Worm (Caenorhabditis elegans) whole organism, mixed stage, embryonic: ENCODE data around the gene Y17G9B.5.

Source experiments
- M03D4.4 ChIP-seq: sonication (generic microtip); optimal IDR thresholded peaks from 2 replicates; lab custom pipeline; 2017; ENCODE audit warnings: mild to moderate bottlenecking, missing genetic modification characterization, missing compliant biosample characterization
- bed-3 ChIP-seq: fragments of 200-800 bp; sonication (Bioruptor generic); optimal IDR thresholded peaks from 3 replicates; lab custom pipeline; 2018; ENCODE audit warnings: mild to moderate bottlenecking, missing genetic modification characterization, moderate library complexity, missing compliant biosample characterization
- blmp-1 ChIP-seq: fragments of 150-350 bp; optimal IDR thresholded peaks from 2 replicates; lab custom pipeline; 2014; ENCODE audit warnings: missing biosample characterization, missing genetic modification characterization
- ceh-39 ChIP-seq: fragments of 150-350 bp; optimal IDR thresholded peaks from 2 replicates; lab custom pipeline; 2014; ENCODE audit warnings: missing biosample characterization, missing genetic modification characterization
- ceh-43 ChIP-seq: fragments of 200-800 bp; sonication (Bioruptor generic); optimal IDR thresholded peaks from 2 replicates; lab custom pipeline; 2018; ENCODE audit warnings: mild to moderate bottlenecking, missing genetic modification characterization, moderate library complexity, missing compliant biosample characterization
- ceh-83 ChIP-seq: fragments of 200-800 bp; sonication (Bioruptor generic); optimal IDR thresholded peaks from 2 replicates; lab custom pipeline; 2018; ENCODE audit warnings: mild to moderate bottlenecking, missing genetic modification characterization, missing compliant biosample characterization
- ces-1 ChIP-seq: fragments of 150-350 bp; optimal IDR thresholded peaks from 2 replicates; lab custom pipeline; 2014; ENCODE audit warnings: missing biosample characterization, missing genetic modification reagents, missing genetic modification characterization
- cnd-1 ChIP-seq: fragments of 200-800 bp; sonication (Bioruptor generic); optimal IDR thresholded peaks from 2 replicates; lab custom pipeline; 2018; ENCODE audit warnings: mild to moderate bottlenecking, missing genetic modification characterization, missing compliant biosample characterization
- drap-1 ChIP-seq: fragments of 200-800 bp; sonication (Bioruptor generic); optimal IDR thresholded peaks from 3 replicates; lab custom pipeline; 2018; ENCODE audit warnings: mild to moderate bottlenecking, missing genetic modification characterization, missing compliant biosample characterization
- elt-1 ChIP-seq: sonication (generic microtip); optimal IDR thresholded peaks from 2 replicates; lab custom pipeline; 2017; ENCODE audit warnings: missing genetic modification characterization, mild to moderate bottlenecking, missing compliant biosample characterization, antibody characterized with exemption, moderate library complexity, borderline replicate concordance; ENCODE audit not compliant: insufficient read depth
- elt-3 ChIP-seq: fragments of 150-350 bp; optimal IDR thresholded peaks from 2 replicates; lab custom pipeline; 2014; ENCODE audit warnings: missing biosample characterization, missing genetic modification characterization
- flh-1 ChIP-seq: fragments of 200-800 bp; sonication (Bioruptor generic); optimal IDR thresholded peaks from 2 replicates; lab custom pipeline; 2018; ENCODE audit warnings: mild to moderate bottlenecking, missing genetic modification characterization, moderate library complexity, missing compliant biosample characterization
- ham-2 ChIP-seq: fragments of 200-800 bp; sonication (Bioruptor generic); optimal IDR thresholded peaks from 2 replicates; lab custom pipeline; 2018; ENCODE audit warnings: mild to moderate bottlenecking, missing genetic modification characterization, missing compliant biosample characterization
- hlh-1 ChIP-seq: fragments of 150-350 bp; optimal IDR thresholded peaks from 2 replicates; lab custom pipeline; 2014; ENCODE audit warnings: missing biosample characterization, missing genetic modification reagents, missing genetic modification characterization
- lin-13 ChIP-seq: fragments of 150-350 bp; optimal IDR thresholded peaks from 2 replicates; lab custom pipeline; 2014; ENCODE audit warnings: missing biosample characterization, missing genetic modification characterization
- lin-32 ChIP-seq: fragments of 200-800 bp; sonication (Bioruptor generic); optimal IDR thresholded peaks from 2 replicates; lab custom pipeline; 2018; ENCODE audit warnings: mild to moderate bottlenecking, missing genetic modification characterization, missing compliant biosample characterization
- lsy-2 ChIP-seq: fragments of 150-350 bp; optimal IDR thresholded peaks from 2 replicates; lab custom pipeline; 2014; ENCODE audit warnings: missing biosample characterization, missing genetic modification characterization
- mab-5 ChIP-seq: fragments of 150-350 bp; optimal IDR thresholded peaks from 2 replicates; lab custom pipeline; 2014; ENCODE audit warnings: missing biosample characterization, missing genetic modification characterization
- mep-1 ChIP-seq: fragments of 150-350 bp; optimal IDR thresholded peaks from 2 replicates; lab custom pipeline; 2017; ENCODE audit warnings: missing biosample characterization, missing genetic modification reagents, missing genetic modification characterization, inconsistent platforms
- mls-2 ChIP-seq: sonication (generic microtip); optimal IDR thresholded peaks from 2 replicates; lab custom pipeline; 2016; ENCODE audit warnings: mild to moderate bottlenecking, missing genetic modification characterization, moderate library complexity, missing compliant biosample characterization
- nhr-12 ChIP-seq: fragments of 150-350 bp; optimal IDR thresholded peaks from 2 replicates; lab custom pipeline; 2014; ENCODE audit warnings: missing biosample characterization, missing genetic modification characterization
- nhr-2 ChIP-seq: fragments of 150-350 bp; optimal IDR thresholded peaks from 2 replicates; lab custom pipeline; 2014; ENCODE audit warnings: missing biosample characterization, missing genetic modification characterization
- nhr-237 ChIP-seq: fragments of 150-350 bp; optimal IDR thresholded peaks from 2 replicates; lab custom pipeline; 2014; ENCODE audit warnings: missing biosample characterization, missing genetic modification characterization
- nhr-28 ChIP-seq: fragments of 150-350 bp; optimal IDR thresholded peaks from 2 replicates; lab custom pipeline; 2014; ENCODE audit warnings: missing biosample characterization, missing genetic modification characterization
- nhr-76 ChIP-seq: sonication (generic microtip); optimal IDR thresholded peaks from 2 replicates; lab custom pipeline; 2017; ENCODE audit warnings: missing biosample characterization, missing genetic modification characterization
- pha-4 ChIP-seq: fragments of 150-350 bp; optimal IDR thresholded peaks from 2 replicates; lab custom pipeline; 2018; ENCODE audit warnings: missing biosample characterization, missing genetic modification reagents, missing genetic modification characterization
- sem-2 ChIP-seq: fragments of 200-800 bp; sonication (Bioruptor generic); optimal IDR thresholded peaks from 2 replicates; lab custom pipeline; 2018; ENCODE audit warnings: mild to moderate bottlenecking, missing genetic modification characterization, missing compliant biosample characterization
- snpc-4 ChIP-seq: fragments of 150-350 bp; optimal IDR thresholded peaks from 2 replicates; lab custom pipeline; 2014; ENCODE audit warnings: missing biosample characterization, missing genetic modification characterization
- sptf-1 ChIP-seq: sonication (generic microtip); optimal IDR thresholded peaks from 2 replicates; lab custom pipeline; 2017; ENCODE audit warnings: mild to moderate bottlenecking, missing genetic modification characterization, moderate library complexity, missing compliant biosample characterization
- tbx-8 ChIP-seq: fragments of 200-800 bp; sonication (Bioruptor generic); optimal IDR thresholded peaks from 2 replicates; lab custom pipeline; 2018; ENCODE audit warnings: mild to moderate bottlenecking, missing genetic modification characterization, moderate library complexity, missing compliant biosample characterization
- unc-120 ChIP-seq: sonication (generic microtip); optimal IDR thresholded peaks from 2 replicates; lab custom pipeline; 2017; ENCODE audit warnings: missing genetic modification characterization, missing compliant biosample characterization; ENCODE audit not compliant: poor library complexity, severe bottlenecking
- unc-39 ChIP-seq: fragments of 150-350 bp; optimal IDR thresholded peaks from 2 replicates; lab custom pipeline; 2014; ENCODE audit warnings: missing biosample characterization, missing genetic modification characterization
- unc-62 ChIP-seq: fragments of 150-350 bp; optimal IDR thresholded peaks from 2 replicates; lab custom pipeline; 2014; ENCODE audit warnings: missing biosample characterization, missing genetic modification reagents, missing genetic modification characterization
- zip-8 ChIP-seq: fragments of 150-350 bp; optimal IDR thresholded peaks from 2 replicates; lab custom pipeline; 2014; ENCODE audit warnings: missing biosample characterization, missing genetic modification characterization
- ztf-11 ChIP-seq: fragments of 150-350 bp; optimal IDR thresholded peaks from 2 replicates; lab custom pipeline; 2014; ENCODE audit warnings: missing biosample characterization, missing genetic modification characterization

The Y17G9B.5 gene

DNA sequence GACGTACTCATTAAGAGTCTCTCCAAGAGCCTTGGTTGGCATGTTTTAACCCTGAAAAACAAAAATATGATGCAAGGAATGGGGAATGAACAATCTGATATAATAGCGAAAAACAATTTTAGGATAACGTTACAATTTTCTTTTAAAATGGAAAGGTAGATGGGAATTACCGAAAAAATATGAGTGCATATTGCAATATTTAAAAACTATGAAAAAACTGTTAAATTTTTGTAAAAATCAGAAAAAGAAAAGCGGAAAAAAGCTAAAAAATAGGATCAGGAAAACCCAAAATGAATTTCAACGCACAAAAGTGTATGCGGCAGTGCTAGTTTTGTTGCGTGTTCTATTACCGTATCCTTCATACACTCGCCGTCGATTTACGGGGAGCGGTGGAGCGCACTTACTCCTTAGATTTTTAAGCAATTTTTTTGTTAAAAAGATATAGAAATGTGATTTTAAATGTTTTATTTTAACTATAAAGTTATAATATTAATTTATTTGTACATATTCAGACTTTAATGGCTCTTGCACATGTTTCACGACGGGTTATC, at the start of gene Y17G9B.5, which contains the start of gene rpl-20:
Gene Y17G9B.5, plus strand, starts transcription at position 513 of the 551 bp plus-strand sequence.
Gene rpl-20, minus strand, starts transcription at position 51 of the 551 bp plus-strand sequence.
- TF ChIP-seq sem-2 (GFP tag; lab: Kevin White, UChicago) (peak; percentile 54), unc-62 (GFP tag; lab: Kevin White, UChicago) (peak; percentile 87), lin-13 (tag; lab: Kevin White, UChicago) (peak; percentile 100), blmp-1 (peak; percentile 33), elt-3 (tag; lab: Kevin White, UChicago) (peak; percentile 88), mep-1 (tag; lab: Kevin White, UChicago) (peak; percentile 100), drap-1 (GFP tag; lab: Kevin White, UChicago) (peak; percentile 93), tbx-8 (GFP tag; lab: Kevin White, UChicago) (peak; percentile 89), ceh-39 (peak; percentile 100), ceh-43 (GFP tag; lab: Kevin White, UChicago) (peak; percentile 88), ztf-11 (tag; lab: Kevin White, UChicago) (peak; percentile 84), sptf-1 (tag; lab: Kevin White, UChicago) (peak; percentile 97), elt-1 (tag; lab: Kevin White, UChicago) (peak; percentile 67), pha-4 (tag; lab: Kevin White, UChicago) (peak; percentile 100), unc-39 (tag; lab: Kevin White, UChicago) (no peak), ces-1 (peak; percentile 96), zip-8 (tag; lab: Kevin White, UChicago) (no peak), unc-120 (tag; lab: Kevin White, UChicago) (peak; percentile 86), mab-5 (tag; lab: Kevin White, UChicago) (peak; percentile 89), lsy-2 (tag; lab: Kevin White, UChicago) (peak; percentile 100), ham-2 (GFP tag; lab: Kevin White, UChicago) (peak; percentile 92), snpc-4 (no peak), nhr-237 (peak; percentile 99), lin-32 (peak; percentile 78), nhr-76 (tag; lab: Kevin White, UChicago) (peak; percentile 13), nhr-2 (peak; percentile 61), mls-2 (tag; lab: Kevin White, UChicago) (peak; percentile 91), cnd-1 (peak; percentile 95), flh-1 (no peak), nhr-28 (peak; percentile 86), hlh-1 (tag; lab: Kevin White, UChicago) (peak; percentile 73), ceh-83 (peak; percentile 87), bed-3 (GFP tag; lab: Kevin White, UChicago) (peak; percentile 66), M03D4.4 (tag; lab: Kevin White, UChicago) (peak; percentile 94), nhr-12 (no peak)

DNA sequence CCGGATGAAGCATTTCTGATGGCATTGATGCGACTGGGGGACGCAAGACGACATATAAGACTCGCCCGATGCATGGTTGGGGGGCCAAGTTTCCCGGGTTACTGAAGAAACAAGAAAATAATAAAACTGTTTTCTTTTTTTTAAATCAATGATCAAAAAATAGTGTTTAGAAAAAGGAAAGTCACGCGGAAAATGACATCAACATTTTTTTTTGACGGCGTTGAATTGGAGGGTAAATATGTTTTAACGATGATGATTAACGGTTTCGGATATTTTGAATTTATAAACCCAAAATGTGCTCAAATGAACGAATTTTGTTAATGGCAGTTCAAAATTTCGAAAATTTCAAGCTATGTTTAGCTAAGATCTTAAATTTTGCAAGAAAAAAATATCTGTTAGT, 46.1 kb upstream of the Y17G9B.5 start, which contains the start of gene ogdh-1:
Gene ogdh-1, minus strand, starts transcription at position 101 of the 400 bp plus-strand sequence.
- TF ChIP-seq lin-32, result no peak
- TF ChIP-seq pha-4 (tag; lab: Kevin White, UChicago), result no peak
- TF ChIP-seq blmp-1, result no peak
- no peak for TF ChIP-seq nhr-76 (tag; lab: Kevin White, UChicago)
- no peak for TF ChIP-seq bed-3 (GFP tag; lab: Kevin White, UChicago)
- no peak for TF ChIP-seq cnd-1
- TF ChIP-seq snpc-4, result no peak
- no peak for TF ChIP-seq ceh-39
- no peak for TF ChIP-seq ceh-43 (GFP tag; lab: Kevin White, UChicago)
- no peak for TF ChIP-seq unc-39 (tag; lab: Kevin White, UChicago)
- no peak for TF ChIP-seq elt-1 (tag; lab: Kevin White, UChicago)
- TF ChIP-seq unc-120 (tag; lab: Kevin White, UChicago), result no peak
- TF ChIP-seq mls-2 (tag; lab: Kevin White, UChicago), result no peak

DNA sequence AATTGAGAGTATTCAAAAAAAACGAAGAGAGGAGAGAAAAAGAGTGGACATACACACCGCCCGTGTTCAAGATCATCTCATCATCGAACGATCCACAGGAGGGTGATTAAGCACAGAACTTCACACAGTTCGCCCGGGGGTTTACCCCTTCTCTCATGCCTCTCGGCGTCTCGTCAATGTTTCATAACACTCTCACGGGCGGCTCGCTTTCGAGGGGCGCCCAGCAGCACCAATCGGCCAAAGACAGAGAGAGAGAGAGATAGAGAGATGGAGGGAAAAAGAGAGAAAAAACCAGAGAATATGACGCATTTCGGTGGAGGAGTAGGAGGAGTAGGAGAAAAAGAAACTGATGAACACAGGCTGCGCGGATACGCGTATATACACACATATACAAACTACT, 44.9 kb upstream of the Y17G9B.5 start:
- TF ChIP-seq ceh-83, result no peak
- TF ChIP-seq sptf-1 (tag; lab: Kevin White, UChicago), result peak; percentile 54
- peak; percentile 34 for TF ChIP-seq ham-2 (GFP tag; lab: Kevin White, UChicago)
- peak; percentile 48 for TF ChIP-seq mls-2 (tag; lab: Kevin White, UChicago)
